Worm (Caenorhabditis elegans) whole organism, L4 larva: ENCODE measurements around the gene fbxa-209.
A peak's percentile ranks its signal among the peaks of the same experiment; 100 is the strongest.

Source experiments
- F10B5.3 ChIP-seq: sonication (generic microtip); optimal IDR thresholded peaks from 2 replicates; lab custom pipeline; 2016; ENCODE audit warnings: mild to moderate bottlenecking, missing genetic modification characterization, missing compliant biosample characterization
- T20F7.1 ChIP-seq: fragments of 200-800 bp; sonication (Bioruptor generic); optimal IDR thresholded peaks from 2 replicates; lab custom pipeline; 2018; ENCODE audit warnings: mild to moderate bottlenecking, missing genetic modification characterization, missing compliant biosample characterization
- Y48G9A.11 ChIP-seq: fragments of 200-800 bp; sonication (Bioruptor generic); IDR thresholded peaks from 2 replicates; pipeline ENCODE4 v1.3.6; 2022; ENCODE audit warnings: missing genetic modification reagents, missing genetic modification characterization, missing compliant biosample characterization
- Y75B8A.6 ChIP-seq: fragments of 200-800 bp; sonication (Bioruptor generic); IDR thresholded peaks from 2 replicates; pipeline ENCODE4 v1.3.6; 2022; ENCODE audit warnings: missing genetic modification reagents, missing genetic modification characterization, missing compliant biosample characterization
- aha-1 ChIP-seq: fragments of 150-350 bp; peaks from one replicate; lab custom pipeline; 2014; ENCODE audit warnings: missing biosample characterization, missing genetic modification characterization
- attf-4 ChIP-seq: sonication (generic microtip); optimal IDR thresholded peaks from 3 replicates; lab custom pipeline; 2017; ENCODE audit warnings: missing biosample characterization, missing genetic modification characterization
- ceh-82 ChIP-seq: sonication (generic microtip); optimal IDR thresholded peaks from 2 replicates; lab custom pipeline; 2017; ENCODE audit warnings: missing biosample characterization, missing genetic modification characterization
- cey-2 ChIP-seq: sonication (generic microtip); optimal IDR thresholded peaks from 3 replicates; lab custom pipeline; 2017; ENCODE audit warnings: missing genetic modification characterization, mild to moderate bottlenecking, missing compliant biosample characterization, antibody characterized with exemption, borderline replicate concordance; ENCODE audit not compliant: insufficient read depth
- ctbp-1 ChIP-seq: fragments of 200-800 bp; sonication (Bioruptor generic); IDR thresholded peaks from 2 replicates; pipeline ENCODE4 v1.3.6; 2022; ENCODE audit warnings: missing genetic modification reagents, missing genetic modification characterization, missing compliant biosample characterization
- daf-12 ChIP-seq: fragments of 150-350 bp; optimal IDR thresholded peaks from 2 replicates; lab custom pipeline; 2014; ENCODE audit warnings: missing biosample characterization, missing genetic modification reagents, missing genetic modification characterization
- daf-19 ChIP-seq: fragments of 200-800 bp; sonication (Bioruptor generic); conservative IDR thresholded peaks from 2 replicates; pipeline ENCODE4 v1.3.6; 2022; ENCODE audit warnings: missing genetic modification characterization, missing compliant biosample characterization
- daf-8 ChIP-seq: fragments of 200-800 bp; sonication (Bioruptor generic); IDR thresholded peaks from 2 replicates; pipeline ENCODE4 v1.3.6; 2022; ENCODE audit warnings: missing genetic modification characterization, missing compliant biosample characterization
- dmd-8 ChIP-seq: fragments of 200-800 bp; sonication (Bioruptor generic); IDR thresholded peaks from 2 replicates; pipeline ENCODE4 v1.3.6; 2022; ENCODE audit warnings: missing genetic modification characterization, missing compliant biosample characterization
- fkh-10 ChIP-seq: fragments of 150-350 bp; optimal IDR thresholded peaks from 2 replicates; lab custom pipeline; 2014; ENCODE audit warnings: missing biosample characterization, missing genetic modification reagents, missing genetic modification characterization
- hlh-11 ChIP-seq: fragments of 200-800 bp; sonication (Bioruptor generic); optimal IDR thresholded peaks from 2 replicates; lab custom pipeline; 2018; ENCODE audit warnings: mild to moderate bottlenecking, missing genetic modification characterization, missing compliant biosample characterization
- hlh-30 ChIP-seq: sonication (generic microtip); optimal IDR thresholded peaks from 2 replicates; lab custom pipeline; 2017; ENCODE audit warnings: antibody characterized with exemption, mild to moderate bottlenecking, missing genetic modification characterization, missing compliant biosample characterization; ENCODE audit not compliant: insufficient read depth
- hmg-1.1 ChIP-seq: fragments of 200-800 bp; sonication (Bioruptor generic); IDR thresholded peaks from 2 replicates; pipeline ENCODE4 v1.3.6; 2022; ENCODE audit warnings: missing genetic modification reagents, missing genetic modification characterization, missing compliant biosample characterization
- jun-1 ChIP-seq: fragments of 150-350 bp; optimal IDR thresholded peaks from 2 replicates; lab custom pipeline; 2014; ENCODE audit warnings: missing biosample characterization, missing genetic modification reagents, missing genetic modification characterization
- lim-7 ChIP-seq: fragments of 200-800 bp; sonication (Bioruptor generic); IDR thresholded peaks from 2 replicates; pipeline ENCODE4 v1.3.6; 2022; ENCODE audit warnings: missing genetic modification characterization, missing compliant biosample characterization
- lin-15B ChIP-seq: fragments of 150-350 bp; sonication (generic microtip); optimal IDR thresholded peaks from 3 replicates; lab custom pipeline; 2014; ENCODE audit warnings: missing biosample characterization, missing genetic modification characterization
- lin-29 ChIP-seq: fragments of 200-800 bp; sonication (Bioruptor generic); IDR thresholded peaks from 2 replicates; pipeline ENCODE4 v1.3.6; 2022; ENCODE audit warnings: missing genetic modification reagents, missing genetic modification characterization, missing compliant biosample characterization
- lin-38 ChIP-seq: fragments of 200-800 bp; sonication (Bioruptor generic); IDR thresholded peaks from 2 replicates; pipeline ENCODE4 v1.3.6; 2022; ENCODE audit warnings: missing genetic modification reagents, missing genetic modification characterization, missing compliant biosample characterization
- lin-39 ChIP-seq: fragments of 150-350 bp; optimal IDR thresholded peaks from 2 replicates; lab custom pipeline; 2014; ENCODE audit warnings: missing biosample characterization, missing genetic modification reagents, missing genetic modification characterization
- lsy-2 ChIP-seq, 2 experiments: fragments of 150-350 bp in 1 of 2; sonication (generic microtip) in 1 of 2; optimal IDR thresholded peaks; 2 replicates each; lab custom pipeline; 2014 to 2017; ENCODE audit warnings: missing biosample characterization in 2 of 2, missing genetic modification characterization in 2 of 2
- madf-9 ChIP-seq: fragments of 200-800 bp; sonication (Bioruptor generic); conservative IDR thresholded peaks from 2 replicates; pipeline ENCODE4 v1.3.6; 2022; ENCODE audit warnings: missing genetic modification reagents, missing genetic modification characterization, missing compliant biosample characterization
- nhr-102 ChIP-seq: sonication (generic microtip); optimal IDR thresholded peaks from 2 replicates; lab custom pipeline; 2016; ENCODE audit warnings: mild to moderate bottlenecking, missing genetic modification characterization, moderate library complexity, missing compliant biosample characterization
- nhr-41 ChIP-seq: fragments of 200-800 bp; sonication (Bioruptor generic); IDR thresholded peaks from 2 replicates; pipeline ENCODE4 v1.3.6; 2022; ENCODE audit warnings: missing genetic modification reagents, missing genetic modification characterization, missing compliant biosample characterization
- nhr-6 ChIP-seq: fragments of 150-350 bp; optimal IDR thresholded peaks from 2 replicates; lab custom pipeline; 2014; ENCODE audit warnings: missing biosample characterization, missing genetic modification characterization
- nhr-76 ChIP-seq: fragments of 150-350 bp; optimal IDR thresholded peaks from 2 replicates; lab custom pipeline; 2014; ENCODE audit warnings: missing biosample characterization, missing genetic modification characterization
- pha-4 ChIP-seq, 2 experiments: fragments of 150-350 bp in 1 of 2; fragments of 200-800 bp in 1 of 2; sonication (Bioruptor generic) in 1 of 2; IDR thresholded peaks in 1 of 2; optimal IDR thresholded peaks in 1 of 2; 2 replicates each; pipeline versions ENCODE4 v1.3.6 to Lab custom; 2014 to 2022; ENCODE audit warnings: missing genetic modification characterization in 2 of 2, missing genetic modification reagents in 2 of 2, missing biosample characterization in 1 of 2, missing compliant biosample characterization in 1 of 2
- php-3 ChIP-seq: fragments of 200-800 bp; sonication (Bioruptor generic); IDR thresholded peaks from 2 replicates; pipeline ENCODE4 v1.3.6; 2022; ENCODE audit warnings: missing genetic modification reagents, missing genetic modification characterization, missing compliant biosample characterization
- pqm-1 ChIP-seq: sonication (generic microtip); optimal IDR thresholded peaks from 2 replicates; lab custom pipeline; 2017; ENCODE audit warnings: missing biosample characterization, missing genetic modification characterization
- sdz-12 ChIP-seq: fragments of 200-800 bp; sonication (Bioruptor generic); optimal IDR thresholded peaks from 2 replicates; lab custom pipeline; 2018; ENCODE audit warnings: mild to moderate bottlenecking, missing genetic modification characterization, missing compliant biosample characterization
- set-16 ChIP-seq: fragments of 200-800 bp; sonication (Bioruptor generic); IDR thresholded peaks from 2 replicates; pipeline ENCODE4 v1.3.6; 2022; ENCODE audit warnings: missing genetic modification reagents, missing genetic modification characterization, missing compliant biosample characterization
- snpc-1.2 ChIP-seq: fragments of 200-800 bp; sonication (Bioruptor generic); IDR thresholded peaks from 2 replicates; pipeline ENCODE4 v1.3.6; 2022; ENCODE audit warnings: missing genetic modification reagents, missing genetic modification characterization, missing compliant biosample characterization
- tag-97 ChIP-seq: fragments of 200-800 bp; sonication (Bioruptor generic); IDR thresholded peaks from 2 replicates; pipeline ENCODE4 v1.3.6; 2022; ENCODE audit warnings: missing genetic modification characterization, missing compliant biosample characterization
- tra-1 ChIP-seq: fragments of 200-800 bp; sonication (Bioruptor generic); IDR thresholded peaks from 2 replicates; pipeline ENCODE4 v1.3.6; 2022; ENCODE audit warnings: missing genetic modification reagents, missing genetic modification characterization, missing compliant biosample characterization
- zfp-3 ChIP-seq: fragments of 200-800 bp; sonication (Bioruptor generic); conservative IDR thresholded peaks from 2 replicates; pipeline ENCODE4 v1.3.6; 2022; ENCODE audit warnings: missing genetic modification reagents, missing genetic modification characterization, missing compliant biosample characterization
- zip-11 ChIP-seq: fragments of 200-800 bp; sonication (Bioruptor generic); IDR thresholded peaks from 2 replicates; pipeline ENCODE4 v1.3.6; 2022; ENCODE audit warnings: missing genetic modification characterization, missing compliant biosample characterization
- zip-2 ChIP-seq: fragments of 150-350 bp; optimal IDR thresholded peaks from 2 replicates; lab custom pipeline; 2014; ENCODE audit warnings: missing biosample characterization, missing genetic modification characterization
- ztf-11 ChIP-seq: fragments of 150-350 bp; optimal IDR thresholded peaks from 2 replicates; lab custom pipeline; 2014; ENCODE audit warnings: missing biosample characterization, missing genetic modification characterization
- ztf-7 ChIP-seq: fragments of 150-350 bp; optimal IDR thresholded peaks from 2 replicates; lab custom pipeline; 2014; ENCODE audit warnings: missing biosample characterization, missing genetic modification characterization

The fbxa-209 gene

DNA sequence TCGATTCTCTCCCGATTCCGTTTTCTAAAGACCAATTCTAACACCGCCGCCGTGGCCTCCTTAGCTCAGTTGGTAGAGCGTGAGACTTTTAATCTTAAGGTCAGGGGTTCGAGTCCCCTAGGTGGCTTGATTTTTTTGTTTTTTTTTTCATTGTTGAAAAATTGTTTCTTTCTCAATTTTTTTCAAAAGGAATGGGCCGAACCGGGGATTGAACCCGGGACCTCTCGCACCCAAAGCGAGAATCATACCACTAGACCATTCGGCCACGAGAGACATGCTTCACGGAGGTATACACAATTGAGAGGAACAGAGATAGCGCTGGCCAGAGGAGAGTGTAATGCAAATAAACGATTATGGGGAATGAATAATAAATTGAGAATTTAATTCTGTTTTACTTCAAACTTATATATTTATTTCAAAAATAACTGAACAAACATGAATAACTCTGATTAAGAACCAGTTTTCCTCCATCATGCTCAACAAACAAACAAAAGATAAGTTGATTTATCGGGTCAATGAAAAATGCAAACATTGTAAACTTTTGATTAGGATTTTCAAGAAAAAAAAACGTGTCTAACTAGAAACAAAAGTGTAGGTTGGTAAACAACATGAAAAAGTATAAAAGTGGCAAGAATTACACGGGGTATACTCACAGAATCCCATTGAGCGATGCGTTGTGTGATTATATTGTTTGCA, 38.3 kb upstream of the fbxa-209 start, which contains the start of gene pqn-71 (continued):
- TF ChIP-seq T20F7.1 (GFP tag; lab: Kevin White, UChicago), result no peak
- peak; percentile 80 for TF ChIP-seq php-3
- TF ChIP-seq pha-4 (GFP tag; IDR thresholded peaks at IDR 0.05; lab: Robert Waterston, UW), result no peak; the same call in none of the 2 replicates
- peak; percentile 53 for TF ChIP-seq pha-4 (tag; optimal IDR thresholded peaks at IDR 0.05; lab: Kevin White, UChicago)
- TF ChIP-seq dmd-8, result peak; percentile 98
- TF ChIP-seq lim-7 (GFP tag; lab: Robert Waterston, UW), result peak; percentile 92
- no peak for TF ChIP-seq lin-15B (tag; lab: Kevin White, UChicago)
- TF ChIP-seq set-16 (GFP tag; lab: Robert Waterston, UW), result peak; percentile 63; the same call in 1 of the 2 replicates
- peak; percentile 90 for TF ChIP-seq zfp-3
- peak; percentile 97 for TF ChIP-seq tra-1 (GFP tag; lab: Robert Waterston, UW)
- TF ChIP-seq cey-2 (tag; lab: Kevin White, UChicago), result peak; percentile 70
- TF ChIP-seq tag-97 (GFP tag; lab: Robert Waterston, UW), result 0 out of 2 replicates have a peak, but pooled peaks have one; percentile 41
- TF ChIP-seq sdz-12 (GFP tag; lab: Kevin White, UChicago), result peak; percentile 92
- TF ChIP-seq daf-12 (tag; lab: Kevin White, UChicago), result no peak
- peak; percentile 92 for TF ChIP-seq snpc-1.2 (GFP tag; lab: Robert Waterston, UW)
- no peak for TF ChIP-seq ztf-7
- no peak for TF ChIP-seq ztf-11 (tag; lab: Kevin White, UChicago)
- peak; percentile 91 for TF ChIP-seq nhr-41 (GFP tag; lab: Robert Waterston, UW)
- TF ChIP-seq aha-1, result no peak
- peak; percentile 94 for TF ChIP-seq ctbp-1
- peak; percentile 92 for TF ChIP-seq Y48G9A.11 (GFP tag; lab: Robert Waterston, UW)
- peak; percentile 12 for TF ChIP-seq nhr-76 (tag; lab: Kevin White, UChicago)
- TF ChIP-seq attf-4 (tag; lab: Kevin White, UChicago), result peak; percentile 26
- no peak for TF ChIP-seq pqm-1
- TF ChIP-seq lin-38 (GFP tag; lab: Robert Waterston, UW), result peak; percentile 89
- TF ChIP-seq F10B5.3 (tag; lab: Kevin White, UChicago), result peak; percentile 81
- TF ChIP-seq lsy-2 (tag; optimal IDR thresholded peaks at IDR 0.05; lab: Kevin White, UChicago), result no peak
- TF ChIP-seq hmg-1.1, result peak; percentile 97
- TF ChIP-seq Y75B8A.6, result peak; percentile 91
- peak; percentile 90 for TF ChIP-seq zip-2
- TF ChIP-seq daf-8 (GFP tag; lab: Robert Waterston, UW), result peak; percentile 63; the same call in 1 of the 2 replicates
- TF ChIP-seq fkh-10 (GFP tag; lab: Kevin White, UChicago), result peak; percentile 52
- TF ChIP-seq nhr-6, result peak; percentile 51
- TF ChIP-seq hlh-11 (tag; lab: Kevin White, UChicago), result peak; percentile 89
- peak; percentile 91 for TF ChIP-seq hlh-30 (tag; lab: Kevin White, UChicago)
- no peak for TF ChIP-seq nhr-102 (tag; lab: Kevin White, UChicago)
- TF ChIP-seq ceh-82 (tag; lab: Kevin White, UChicago), result no peak
- TF ChIP-seq madf-9, result peak; percentile 94
- TF ChIP-seq lin-39, result no peak
- peak; percentile 75 for TF ChIP-seq jun-1 (tag; lab: Kevin White, UChicago)

DNA sequence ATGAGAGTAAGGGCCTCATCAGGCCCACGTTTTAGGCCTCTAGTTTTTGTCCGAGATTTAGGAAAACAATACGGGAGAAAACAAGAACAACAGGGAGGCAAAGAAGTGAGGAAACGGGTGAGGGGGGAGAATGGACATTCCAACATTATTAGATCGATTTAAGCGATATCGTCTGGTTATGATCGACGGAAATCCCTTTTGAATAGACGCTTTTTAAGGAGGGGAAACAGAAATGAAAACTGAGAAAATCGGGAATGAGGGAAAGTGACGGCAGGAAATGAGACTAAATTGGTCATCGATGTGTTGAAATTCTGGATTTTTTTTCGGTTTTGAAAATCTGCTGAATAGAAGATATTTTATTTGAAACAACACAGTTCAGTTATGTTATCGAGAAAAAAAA, 37.6 kb upstream of the fbxa-209 start, which contains the start of gene rocf-1:
Gene rocf-1, minus strand, starts transcription at position 101 of the 400 bp plus-strand sequence.
- no peak for TF ChIP-seq daf-19 (GFP tag; lab: Robert Waterston, UW)
- no peak for TF ChIP-seq lin-29 (GFP tag; lab: Robert Waterston, UW)
- no peak for TF ChIP-seq zip-11 (GFP tag; lab: Robert Waterston, UW)
- TF ChIP-seq dmd-8, result 0 out of 2 replicates have a peak, but pooled peaks have one; percentile 31
